Worm (Caenorhabditis elegans) whole organism, L1 larva: ENCODE measurements around the gene cbp-1.

Experiments
- Y116A8C.19 ChIP-seq: sonication (generic microtip); optimal IDR thresholded peaks from 2 replicates; lab custom pipeline; 2016; ENCODE audit warnings: missing compliant biosample characterization, missing genetic modification characterization, borderline replicate concordance
- aha-1 ChIP-seq: fragments of 150-350 bp; optimal IDR thresholded peaks from 2 replicates; lab custom pipeline; 2014; ENCODE audit warnings: missing biosample characterization, missing genetic modification characterization
- alr-1 ChIP-seq: fragments of 200-800 bp; sonication (Bioruptor generic); optimal IDR thresholded peaks from 2 replicates; lab custom pipeline; 2018; ENCODE audit warnings: borderline replicate concordance, mild to moderate bottlenecking, missing genetic modification characterization, missing compliant biosample characterization
- ama-1 ChIP-seq: fragments of 150-350 bp; optimal IDR thresholded peaks from 2 replicates; lab custom pipeline; 2014
- ceh-63 ChIP-seq: fragments of 200-800 bp; sonication (Bioruptor generic); optimal IDR thresholded peaks from 2 replicates; lab custom pipeline; 2018; ENCODE audit warnings: mild to moderate bottlenecking, missing genetic modification characterization, missing compliant biosample characterization
- ceh-8 ChIP-seq: fragments of 200-800 bp; sonication (Bioruptor generic); optimal IDR thresholded peaks from 2 replicates; lab custom pipeline; 2018; ENCODE audit warnings: mild to moderate bottlenecking, missing genetic modification characterization, moderate library complexity, missing compliant biosample characterization
- ceh-82 ChIP-seq, 3 experiments: fragments of 150-350 bp in 1 of 3; sonication (generic microtip) in 2 of 3; optimal IDR thresholded peaks; 2 replicates each; lab custom pipeline; 2014 to 2017; ENCODE audit warnings: missing biosample characterization in 3 of 3, missing genetic modification characterization in 3 of 3
- ceh-88 ChIP-seq: fragments of 200-800 bp; sonication (Bioruptor generic); IDR thresholded peaks from 2 replicates; pipeline ENCODE4 v1.3.6; 2022; ENCODE audit warnings: missing genetic modification characterization, missing compliant biosample characterization
- ceh-90 ChIP-seq: sonication (generic microtip); optimal IDR thresholded peaks from 2 replicates; lab custom pipeline; 2016; ENCODE audit warnings: missing genetic modification characterization, missing compliant biosample characterization
- ces-1 ChIP-seq: fragments of 150-350 bp; optimal IDR thresholded peaks from 2 replicates; lab custom pipeline; 2014; ENCODE audit warnings: missing biosample characterization, missing genetic modification reagents, missing genetic modification characterization
- efl-1 ChIP-seq, 4 experiments: fragments of 150-350 bp; optimal IDR thresholded peaks in 3 of 4; peaks in 1 of 4; 1 replicate in 1 of 4; 2 replicates in 3 of 4; lab custom pipeline; 2014; ENCODE audit warnings: missing biosample characterization in 2 of 4, missing genetic modification characterization in 2 of 4, missing genetic modification reagents in 2 of 4
- egl-13 ChIP-seq: sonication (generic microtip); optimal IDR thresholded peaks from 2 replicates; lab custom pipeline; 2016; ENCODE audit warnings: missing genotype, missing genetic modification reagents, missing genetic modification characterization, missing compliant biosample characterization
- egl-27 ChIP-seq, 2 experiments: fragments of 150-350 bp in 1 of 2; sonication (generic microtip); optimal IDR thresholded peaks; 3 replicates each; lab custom pipeline; 2017 to 2018; ENCODE audit warnings: missing biosample characterization in 2 of 2, missing genetic modification characterization in 2 of 2, missing genetic modification reagents in 2 of 2
- elt-3 ChIP-seq, 6 experiments: fragments of 150-350 bp in 1 of 6; sonication (generic microtip); optimal IDR thresholded peaks; 2 replicates each; lab custom pipeline; 2017 to 2018; ENCODE audit warnings: missing biosample characterization in 6 of 6, missing genetic modification characterization in 6 of 6, inconsistent platforms in 1 of 6
- ets-5 ChIP-seq: fragments of 200-800 bp; sonication (Bioruptor generic); IDR thresholded peaks from 2 replicates; pipeline ENCODE4 v1.3.6; 2022; ENCODE audit warnings: missing genetic modification characterization, missing compliant biosample characterization
- fkh-8 ChIP-seq: sonication (generic microtip); optimal IDR thresholded peaks from 2 replicates; lab custom pipeline; 2016; ENCODE audit warnings: mild to moderate bottlenecking, missing genetic modification characterization, missing compliant biosample characterization
- fos-1 ChIP-seq: fragments of 150-350 bp; optimal IDR thresholded peaks from 2 replicates; lab custom pipeline; 2014; ENCODE audit warnings: missing biosample characterization, missing genetic modification characterization
- hlh-17 ChIP-seq: fragments of 200-800 bp; sonication (Bioruptor generic); optimal IDR thresholded peaks from 2 replicates; lab custom pipeline; 2018; ENCODE audit warnings: missing genetic modification characterization, mild to moderate bottlenecking, missing compliant biosample characterization, moderate library complexity, borderline replicate concordance
- isw-1 ChIP-seq: fragments of 200-800 bp; sonication (Bioruptor generic); IDR thresholded peaks from 2 replicates; pipeline ENCODE4 v1.3.6; 2022; ENCODE audit warnings: missing genetic modification characterization, missing compliant biosample characterization
- jun-1 ChIP-seq: fragments of 150-350 bp; optimal IDR thresholded peaks from 2 replicates; lab custom pipeline; 2014; ENCODE audit warnings: missing biosample characterization, missing genetic modification reagents, missing genetic modification characterization
- lin-13 ChIP-seq: fragments of 150-350 bp; optimal IDR thresholded peaks from 2 replicates; lab custom pipeline; 2014; ENCODE audit warnings: missing biosample characterization, missing genetic modification reagents, missing genetic modification characterization
- lin-14 ChIP-seq: fragments of 200-800 bp; sonication (Bioruptor generic); optimal IDR thresholded peaks from 2 replicates; lab custom pipeline; 2018; ENCODE audit warnings: mild to moderate bottlenecking, missing genetic modification characterization, moderate library complexity, missing compliant biosample characterization
- lin-15B ChIP-seq: fragments of 150-350 bp; sonication (generic microtip); optimal IDR thresholded peaks from 3 replicates; lab custom pipeline; 2014; ENCODE audit warnings: missing biosample characterization, missing genetic modification characterization
- lin-35 ChIP-seq, 2 experiments: fragments of 150-350 bp; optimal IDR thresholded peaks; 2 replicates each; lab custom pipeline; 2014; ENCODE audit warnings: missing biosample characterization in 2 of 2, missing genetic modification characterization in 2 of 2, missing genetic modification reagents in 2 of 2
- lin-39 ChIP-seq: fragments of 150-350 bp; optimal IDR thresholded peaks from 2 replicates; lab custom pipeline; 2014; ENCODE audit warnings: missing biosample characterization, missing genetic modification reagents, missing genetic modification characterization
- lir-3 ChIP-seq: sonication (generic microtip); optimal IDR thresholded peaks from 2 replicates; lab custom pipeline; 2016; ENCODE audit warnings: mild to moderate bottlenecking, missing genetic modification characterization, moderate library complexity, missing compliant biosample characterization; ENCODE audit not compliant: poor library complexity
- lsy-2 ChIP-seq, 2 experiments: fragments of 150-350 bp; optimal IDR thresholded peaks; 2 replicates each; lab custom pipeline; 2014; ENCODE audit warnings: missing biosample characterization in 2 of 2, missing genetic modification characterization in 2 of 2
- mep-1 ChIP-seq: fragments of 150-350 bp; optimal IDR thresholded peaks from 2 replicates; lab custom pipeline; 2014; ENCODE audit warnings: missing biosample characterization, missing genetic modification characterization
- nhr-11 ChIP-seq: fragments of 150-350 bp; optimal IDR thresholded peaks from 2 replicates; lab custom pipeline; 2014; ENCODE audit warnings: missing biosample characterization, missing genetic modification characterization
- nhr-12 ChIP-seq: sonication (generic microtip); optimal IDR thresholded peaks from 2 replicates; lab custom pipeline; 2017; ENCODE audit warnings: missing biosample characterization, missing genetic modification characterization
- nhr-19 ChIP-seq: fragments of 200-800 bp; sonication (Bioruptor generic); conservative IDR thresholded peaks from 2 replicates; pipeline ENCODE4 v1.3.6; 2022; ENCODE audit warnings: missing genetic modification characterization, missing compliant biosample characterization
- nhr-20 ChIP-seq: sonication (generic microtip); optimal IDR thresholded peaks from 2 replicates; lab custom pipeline; 2016; ENCODE audit warnings: mild to moderate bottlenecking, missing genetic modification characterization, missing compliant biosample characterization
- nhr-237 ChIP-seq: fragments of 150-350 bp; optimal IDR thresholded peaks from 2 replicates; lab custom pipeline; 2014; ENCODE audit warnings: missing biosample characterization, missing genetic modification characterization
- nhr-28 ChIP-seq: fragments of 150-350 bp; optimal IDR thresholded peaks from 2 replicates; lab custom pipeline; 2014; ENCODE audit warnings: missing biosample characterization, missing genetic modification characterization
- nhr-76 ChIP-seq: sonication (generic microtip); optimal IDR thresholded peaks from 2 replicates; lab custom pipeline; 2017; ENCODE audit warnings: missing biosample characterization, missing genetic modification characterization
- nhr-90 ChIP-seq: sonication (generic microtip); optimal IDR thresholded peaks from 2 replicates; lab custom pipeline; 2016; ENCODE audit warnings: mild to moderate bottlenecking, missing genetic modification characterization, missing compliant biosample characterization; ENCODE audit not compliant: poor library complexity
- pax-3 ChIP-seq: fragments of 200-800 bp; sonication (Bioruptor generic); optimal IDR thresholded peaks from 2 replicates; lab custom pipeline; 2018; ENCODE audit warnings: mild to moderate bottlenecking, missing genetic modification characterization, moderate library complexity, missing compliant biosample characterization
- pqm-1 ChIP-seq: sonication (generic microtip); optimal IDR thresholded peaks from 3 replicates; lab custom pipeline; 2017; ENCODE audit warnings: missing biosample characterization, missing genetic modification characterization
- rnt-1 ChIP-seq: sonication (generic microtip); optimal IDR thresholded peaks from 2 replicates; lab custom pipeline; 2016; ENCODE audit warnings: mild to moderate bottlenecking, missing genetic modification characterization, moderate library complexity, missing compliant biosample characterization
- snu-23 ChIP-seq: sonication (generic microtip); optimal IDR thresholded peaks from 2 replicates; lab custom pipeline; 2016; ENCODE audit warnings: missing genetic modification characterization, missing compliant biosample characterization
- sup-37 ChIP-seq: fragments of 200-800 bp; sonication (Bioruptor generic); optimal IDR thresholded peaks from 2 replicates; lab custom pipeline; 2018; ENCODE audit warnings: mild to moderate bottlenecking, missing genetic modification characterization, missing compliant biosample characterization
- unc-30 ChIP-seq: sonication (generic microtip); optimal IDR thresholded peaks from 2 replicates; lab custom pipeline; 2017; ENCODE audit warnings: missing biosample characterization, missing genetic modification characterization
- unc-86 ChIP-seq: sonication (generic microtip); optimal IDR thresholded peaks from 2 replicates; lab custom pipeline; 2016; ENCODE audit warnings: missing genetic modification characterization, missing compliant biosample characterization
- vab-15 ChIP-seq: sonication (generic microtip); optimal IDR thresholded peaks from 2 replicates; lab custom pipeline; 2017; ENCODE audit warnings: missing genotype, mild to moderate bottlenecking, missing genetic modification characterization, missing compliant biosample characterization
- xbp-1 ChIP-seq: sonication (generic microtip); optimal IDR thresholded peaks from 2 replicates; lab custom pipeline; 2016; ENCODE audit warnings: missing genetic modification characterization, missing compliant biosample characterization
- zag-1 ChIP-seq: fragments of 150-350 bp; optimal IDR thresholded peaks from 2 replicates; lab custom pipeline; 2014; ENCODE audit warnings: missing biosample characterization, missing genetic modification characterization
- ztf-4 ChIP-seq: fragments of 150-350 bp; optimal IDR thresholded peaks from 2 replicates; lab custom pipeline; 2014; ENCODE audit warnings: missing biosample characterization, missing genetic modification characterization

cbp-1 gene

DNA sequence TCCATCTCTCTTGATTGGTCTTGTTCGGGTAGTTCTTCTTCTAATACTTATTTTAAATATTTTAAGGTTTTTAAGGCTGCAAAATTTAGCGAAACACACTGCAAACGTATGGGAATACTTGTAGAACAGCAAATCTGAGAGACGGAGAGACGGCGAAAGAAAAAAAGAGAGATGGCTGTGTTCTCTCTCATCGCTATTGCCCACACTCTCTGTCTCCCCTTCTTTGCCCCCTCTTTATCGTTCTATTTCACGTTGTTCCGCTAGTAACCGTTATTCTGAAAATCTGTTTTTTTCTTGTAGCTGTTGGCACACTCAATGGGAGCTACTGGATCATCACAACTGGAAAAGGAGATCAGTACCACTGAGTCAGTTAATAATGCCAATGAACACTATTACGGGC, 10.0 kb downstream of the cbp-1 start, which contains the start of gene usp-46:
usp-46 (plus strand) TSS at position 301 of the 400 bp plus-strand sequence.
- TF ChIP-seq nhr-28 (tag; lab: Kevin White, UChicago) (no peak), pax-3 (tag; lab: Kevin White, UChicago) (no peak), vab-15 (tag; lab: Kevin White, UChicago) (no peak), ama-1 (lab: Kevin White, UChicago) (no peak), xbp-1 (tag; lab: Kevin White, UChicago) (no peak), egl-27 (tag; optimal IDR thresholded peaks at IDR 0.05; lab: Kevin White, UChicago) (no peak), aha-1 (tag; lab: Kevin White, UChicago) (no peak), lsy-2 (tag; optimal IDR thresholded peaks at IDR 0.05; lab: Kevin White, UChicago) (peak in 1 of 2 experiments; percentile 16), zag-1 (tag; lab: Kevin White, UChicago) (no peak), lin-14 (GFP tag; lab: Kevin White, UChicago) (peak; percentile 53), efl-1 (optimal IDR thresholded peaks at IDR 0.05; lab: Kevin White, UChicago) (peak in 1 of 2 experiments; percentile 5), efl-1 (GFP tag; optimal IDR thresholded peaks at IDR 0.05 in 1 of 2; lab: Kevin White, UChicago) (no peak), lin-15B (tag; lab: Kevin White, UChicago) (no peak), mep-1 (tag; lab: Kevin White, UChicago) (no peak), alr-1 (tag; lab: Kevin White, UChicago) (no peak), pqm-1 (tag; lab: Kevin White, UChicago) (no peak), lir-3 (tag; lab: Kevin White, UChicago) (no peak), nhr-76 (no peak), lin-35 (GFP tag; optimal IDR thresholded peaks at IDR 0.05; lab: Kevin White, UChicago) (no peak), ceh-63 (no peak), hlh-17 (GFP tag; lab: Kevin White, UChicago) (no peak), nhr-12 (tag; lab: Kevin White, UChicago) (no peak), sup-37 (GFP tag; lab: Kevin White, UChicago) (no peak), isw-1 (GFP tag; lab: Robert Waterston, UW) (no peak), unc-86 (tag; lab: Kevin White, UChicago) (no peak), elt-3 (tag; optimal IDR thresholded peaks at IDR 0.05; lab: Kevin White, UChicago) (no peak), nhr-19 (no peak), unc-30 (tag; lab: Kevin White, UChicago) (no peak), rnt-1 (tag; lab: Kevin White, UChicago) (no peak), lin-39 (tag; lab: Kevin White, UChicago) (no peak), ceh-88 (GFP tag; lab: Robert Waterston, UW) (no peak), snu-23 (peak; percentile 13), ceh-8 (no peak), fos-1 (tag; lab: Kevin White, UChicago) (no peak), ces-1 (GFP tag; lab: Kevin White, UChicago) (no peak), nhr-20 (tag; lab: Kevin White, UChicago) (no peak), ceh-82 (tag; optimal IDR thresholded peaks at IDR 0.05; lab: Kevin White, UChicago) (peak in 1 of 3 experiments; percentile 30), ceh-90 (no peak), nhr-11 (tag; lab: Kevin White, UChicago) (no peak), lin-13 (no peak), egl-13 (no peak), ztf-4 (tag; lab: Kevin White, UChicago) (no peak)

- TF ChIP-seq fkh-8 (tag; lab: Kevin White, UChicago) (no peak), lin-13 (no peak), nhr-237 (tag; lab: Kevin White, UChicago) (no peak), zag-1 (tag; lab: Kevin White, UChicago) (no peak), hlh-17 (GFP tag; lab: Kevin White, UChicago) (no peak), ets-5 (GFP tag; lab: Robert Waterston, UW) (no peak), jun-1 (no peak), elt-3 (tag; optimal IDR thresholded peaks at IDR 0.05; lab: Kevin White, UChicago) (no peak), nhr-90 (no peak), Y116A8C.19 (tag; lab: Kevin White, UChicago) (no peak), ceh-90 (no peak), lin-35 (GFP tag; optimal IDR thresholded peaks at IDR 0.05; lab: Kevin White, UChicago) (no peak), nhr-20 (tag; lab: Kevin White, UChicago) (no peak)
These were observed 12.8 kb downstream of the cbp-1 start for ce11 chrIII:9779080-9779479.
